Worm (Caenorhabditis elegans) whole organism, young adult: ENCODE results near the gene K05G3.1.

Experiments
- cebp-1 ChIP-seq, 2 experiments: fragments of 200-800 bp in 1 of 2; sonication (Bioruptor generic) in 1 of 2; sonication (generic microtip) in 1 of 2; IDR thresholded peaks in 1 of 2; optimal IDR thresholded peaks in 1 of 2; 2 replicates each; pipeline versions ENCODE4 v1.3.6 to Lab custom; 2017 to 2022; ENCODE audit warnings: missing compliant biosample characterization in 2 of 2, missing genetic modification characterization in 2 of 2, mild to moderate bottlenecking in 1 of 2, missing genetic modification reagents in 1 of 2, moderate library complexity in 1 of 2
- ceh-40 ChIP-seq: fragments of 200-800 bp; sonication (Bioruptor generic); IDR thresholded peaks from 2 replicates; pipeline ENCODE4 v1.3.6; 2022; ENCODE audit warnings: missing genetic modification characterization, missing compliant biosample characterization
- rcor-1 ChIP-seq: fragments of 200-800 bp; sonication (Bioruptor generic); IDR thresholded peaks from 2 replicates; pipeline ENCODE4 v1.3.6; 2022; ENCODE audit warnings: missing genetic modification reagents, missing genetic modification characterization, missing compliant biosample characterization
- tbx-9 ChIP-seq: sonication (generic microtip); optimal IDR thresholded peaks from 2 replicates; lab custom pipeline; 2016; ENCODE audit warnings: borderline replicate concordance, missing genetic modification characterization, inconsistent platforms, missing compliant biosample characterization
- unc-62 ChIP-seq: fragments of 150-350 bp; optimal IDR thresholded peaks from 2 replicates; lab custom pipeline; 2014; ENCODE audit warnings: missing biosample characterization, missing genetic modification reagents, missing genetic modification characterization

- TF ChIP-seq ceh-40 (GFP tag; lab: Robert Waterston, UW) (no peak), cebp-1 (GFP tag; IDR thresholded peaks at IDR 0.05; lab: Robert Waterston, UW) (no peak), cebp-1 (tag; optimal IDR thresholded peaks at IDR 0.05; lab: Kevin White, UChicago) (no peak), unc-62 (GFP tag; lab: Kevin White, UChicago) (no peak), rcor-1 (GFP tag; lab: Robert Waterston, UW) (no peak), tbx-9 (tag; lab: Kevin White, UChicago) (no peak)
These were observed 39.2 kb downstream of the K05G3.1 start, which contains the start of gene osm-1 for ce11 chrX:16540374-16540773.
